Fruit fly (Drosophila melanogaster): Measurements from ENCODE around the gene Pus10.

- TF ChIP-seq CG9215 (GFP tag; IDR thresholded peaks at IDR 0.05) (no peak), CG4730 (GFP tag; IDR thresholded peaks at IDR 0.05) (no peak), H2.0 (GFP tag; IDR thresholded peaks at IDR 0.05) (no peak), CG10366 (GFP tag; IDR thresholded peaks at IDR 0.05) (no peak), h (optimal IDR thresholded peaks at IDR 0.05) (no peak), hkb (optimal IDR thresholded peaks at IDR 0.05) (no peak), hkb (GFP tag; IDR thresholded peaks at IDR 0.05) (0 out of 2 replicates have a peak, but pooled peaks have one; percentile 9), CG15479 (GFP tag; optimal IDR thresholded peaks at IDR 0.05) (no peak), CG15269 (tag; optimal IDR thresholded peaks at IDR 0.05) (no peak), CG18619 (GFP tag; optimal IDR thresholded peaks at IDR 0.05) (no peak), CG31224 (GFP tag; IDR thresholded peaks at IDR 0.05) (no peak), CG9727 (GFP tag; optimal IDR thresholded peaks at IDR 0.05) (peak; percentile 38), CG12391 (tag; optimal IDR thresholded peaks at IDR 0.05) (no peak)
These were observed 47.3 kb downstream of the Pus10 start for dm6 chr2L:107476-108436.

All from whole organism, embryonic.